Fruit fly (Drosophila melanogaster): ENCODE data around the gene JMJD6.
A peak's percentile ranks its signal among the peaks of the same experiment; 100 is the strongest.

The JMJD6 gene

DNA sequence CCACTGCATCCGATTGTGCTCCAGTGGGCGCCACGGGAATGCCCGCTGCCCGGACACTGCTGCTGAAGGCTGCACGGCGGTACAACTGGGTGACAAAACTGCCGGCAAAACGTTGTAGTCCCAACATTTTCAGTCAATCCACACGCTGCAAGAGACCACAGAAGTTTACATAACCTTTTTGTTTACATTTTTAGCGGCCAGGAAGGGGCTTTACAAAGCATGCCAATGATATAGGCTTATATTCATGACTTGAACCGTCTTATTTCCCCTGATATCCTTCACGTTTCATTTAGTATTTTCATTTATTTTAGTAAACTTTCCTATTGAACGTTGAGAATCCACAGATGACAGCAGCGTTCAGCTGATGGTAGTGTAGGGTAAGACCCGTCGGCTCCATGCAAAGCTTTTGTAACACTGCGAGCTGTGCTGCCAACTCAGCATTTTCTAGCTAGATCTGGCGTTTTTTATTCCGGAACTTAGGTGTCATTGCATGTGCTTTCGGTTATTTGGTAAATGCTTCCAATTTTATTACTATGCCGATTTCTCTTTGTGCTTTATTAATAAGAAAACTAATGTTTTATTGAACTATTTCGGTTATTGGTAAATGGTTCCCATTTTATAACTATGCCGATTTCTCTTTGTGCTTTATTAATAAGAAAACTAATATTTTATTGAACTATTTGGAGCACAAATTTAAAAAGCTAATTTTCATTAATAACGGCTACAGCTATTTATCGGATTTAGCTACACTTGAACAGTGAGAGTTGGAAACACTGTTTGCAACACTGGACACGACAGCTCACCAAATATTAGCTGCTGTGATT is 48.6 kb upstream of the JMJD6 start, which contains the start of the genes CG13850 and lqfR (continued):
- TF ChIP-seq CG13775 (GFP tag; optimal IDR thresholded peaks at IDR 0.05) (peak; percentile 84), CG17186 (GFP tag; optimal IDR thresholded peaks at IDR 0.05) (peak; percentile 41), Trl (optimal IDR thresholded peaks at IDR 0.05) (no peak), Trl (GFP tag; optimal IDR thresholded peaks at IDR 0.05) (peak; percentile 83), CG4820 (GFP tag; optimal IDR thresholded peaks at IDR 0.05) (peak; percentile 83), CG10274 (GFP tag; optimal IDR thresholded peaks at IDR 0.05) (peak; percentile 54), twi (tag; optimal IDR thresholded peaks at IDR 0.05) (peak; percentile 57), Hr39 (optimal IDR thresholded peaks at IDR 0.05) (peak; percentile 25), CG11398 (GFP tag; optimal IDR thresholded peaks at IDR 0.05) (peak; percentile 48), CG12299 (tag; optimal IDR thresholded peaks at IDR 0.05) (peak; percentile 40), CG9797 (GFP tag; optimal IDR thresholded peaks at IDR 0.05) (peak; percentile 22), CTCF (GFP tag; optimal IDR thresholded peaks at IDR 0.05) (no peak), fd64A (GFP tag; optimal IDR thresholded peaks at IDR 0.05) (no peak), Side (GFP tag; optimal IDR thresholded peaks at IDR 0.05) (peak; percentile 66), fd102C (GFP tag; optimal IDR thresholded peaks at IDR 0.05) (no peak), gcm2 (GFP tag; optimal IDR thresholded peaks at IDR 0.05) (peak; percentile 60), dmrt99B (tag; optimal IDR thresholded peaks at IDR 0.05) (no peak), CG2889 (GFP tag; IDR thresholded peaks at IDR 0.05) (0 out of 3 replicates have a peak, but pooled peaks have one; percentile 38), zfh2 (GFP tag; optimal IDR thresholded peaks at IDR 0.05) (peak; percentile 92), Atf6 (GFP tag; IDR thresholded peaks at IDR 0.05) (no peak), CG3995 (GFP tag; optimal IDR thresholded peaks at IDR 0.05) (peak; percentile 69), CG1647 (GFP tag; optimal IDR thresholded peaks at IDR 0.05) (peak; percentile 64), kay (GFP tag; optimal IDR thresholded peaks at IDR 0.05) (peak; percentile 59), D (optimal IDR thresholded peaks at IDR 0.05) (no peak), D (GFP tag; optimal IDR thresholded peaks at IDR 0.05) (peak; percentile 64), oc (tag; optimal IDR thresholded peaks at IDR 0.05) (no peak), Dp (GFP tag; optimal IDR thresholded peaks at IDR 0.05) (no peak), CG10267 (tag; optimal IDR thresholded peaks at IDR 0.05) (peak; percentile 97), CG32767 (GFP tag; IDR thresholded peaks at IDR 0.05) (no peak), salm (tag; optimal IDR thresholded peaks at IDR 0.05) (peak; percentile 2), bbx (GFP tag; IDR thresholded peaks at IDR 0.05; ENCODE audit: partially characterized antibody) (0 out of 2 replicates have a peak, but pooled peaks have one; percentile 6), CG18599 (GFP tag; optimal IDR thresholded peaks at IDR 0.05) (peak; percentile 53), CG32772 (GFP tag; IDR thresholded peaks at IDR 0.05) (no peak), Asciz (GFP tag; optimal IDR thresholded peaks at IDR 0.05) (peak; percentile 35), ssp (GFP tag; IDR thresholded peaks at IDR 0.05) (peak; percentile 33; the same call in 1 of the 2 replicates), CG14860 (GFP tag; IDR thresholded peaks at IDR 0.05; ENCODE audit: partially characterized antibody) (no peak), pum (GFP tag; optimal IDR thresholded peaks at IDR 0.05) (peak; percentile 78), wor (GFP tag; IDR thresholded peaks at IDR 0.05) (0 out of 2 replicates have a peak, but pooled peaks have one; percentile 35), usp (GFP tag; optimal IDR thresholded peaks at IDR 0.05) (no peak), Mrtf (GFP tag; IDR thresholded peaks at IDR 0.05) (peak; percentile 40; the same call in 1 of the 3 replicates), CG9817 (tag; optimal IDR thresholded peaks at IDR 0.05) (peak; percentile 79), Dip2 (GFP tag; IDR thresholded peaks at IDR 0.05) (no peak), Stat92E (GFP tag; optimal IDR thresholded peaks at IDR 0.05) (no peak), hth (optimal IDR thresholded peaks at IDR 0.05) (no peak), Optix (GFP tag; IDR thresholded peaks at IDR 0.05) (no peak), CG10147 (GFP tag; optimal IDR thresholded peaks at IDR 0.05) (peak; percentile 6), lmd (GFP tag; IDR thresholded peaks at IDR 0.05) (peak; percentile 64), bowl (GFP tag; IDR thresholded peaks at IDR 0.05) (no peak), jumu (GFP tag; optimal IDR thresholded peaks at IDR 0.05) (peak; percentile 81), CG7987 (GFP tag; optimal IDR thresholded peaks at IDR 0.05) (peak; percentile 6), Elba2 (GFP tag; optimal IDR thresholded peaks at IDR 0.05) (peak; percentile 71)

Data from whole organism, embryonic.